Worm (Caenorhabditis elegans): ENCODE results near the gene selt-1.2.

selt-1.2 gene

ce11 chrV:10770026-10770425 lies 22.9 kb upstream of the selt-1.2 start, which contains the start of the genes D1054.1 and pas-2:
Gene D1054.1 (minus strand): TSS chrV:10770217.
Gene pas-2 (plus strand): TSS chrV:10770368.
- TF ChIP-seq lsy-2 (tag; optimal IDR thresholded peaks at IDR 0.05), result peak in 1 of 2 experiments; percentile 41
- TF ChIP-seq ceh-90 (tag; optimal IDR thresholded peaks at IDR 0.05), result no peak
- peak; percentile 54 for TF ChIP-seq lin-14 (GFP tag; optimal IDR thresholded peaks at IDR 0.05)
- peak; percentile 22 to 34 for TF ChIP-seq lin-35 (GFP tag; optimal IDR thresholded peaks at IDR 0.05)
- no peak for TF ChIP-seq grh-1 (GFP tag; IDR thresholded peaks at IDR 0.05)
- peak in 1 of 2 experiments; percentile 24 for TF ChIP-seq efl-1 (optimal IDR thresholded peaks at IDR 0.05)
- peak in 1 of 2 experiments; percentile 3 for TF ChIP-seq efl-1 (GFP tag; optimal IDR thresholded peaks at IDR 0.05 in 1 of 2)
- no peak for TF ChIP-seq mdl-1 (tag; optimal IDR thresholded peaks at IDR 0.05)
- TF ChIP-seq swsn-7 (tag; optimal IDR thresholded peaks at IDR 0.05), result no peak
- TF ChIP-seq dpl-1 (GFP tag; optimal IDR thresholded peaks at IDR 0.05), result peak in 2 of 3 experiments; percentile 1 to 37
- peak; percentile 45 for TF ChIP-seq mep-1 (tag; optimal IDR thresholded peaks at IDR 0.05)
- peak; percentile 92 for TF ChIP-seq skn-1 (tag; optimal IDR thresholded peaks at IDR 0.05)
- TF ChIP-seq nhr-77 (tag; optimal IDR thresholded peaks at IDR 0.05), result no peak
- no peak for TF ChIP-seq ceh-88 (GFP tag; IDR thresholded peaks at IDR 0.05)
- TF ChIP-seq snpc-4 (tag; optimal IDR thresholded peaks at IDR 0.05), result peak; percentile 19
- TF ChIP-seq blmp-1 (tag; optimal IDR thresholded peaks at IDR 0.05), result peak; percentile 45

- TF ChIP-seq zag-1 (tag; optimal IDR thresholded peaks at IDR 0.05) (no peak), lin-14 (GFP tag; optimal IDR thresholded peaks at IDR 0.05) (no peak), mep-1 (tag; optimal IDR thresholded peaks at IDR 0.05) (no peak), efl-1 (optimal IDR thresholded peaks at IDR 0.05) (no peak), efl-1 (GFP tag; optimal IDR thresholded peaks at IDR 0.05 in 1 of 2) (no peak), zip-4 (GFP tag; optimal IDR thresholded peaks at IDR 0.05) (no peak), ama-1 (optimal IDR thresholded peaks at IDR 0.05) (no peak), efl-3 (GFP tag; optimal IDR thresholded peaks at IDR 0.05) (no peak), swsn-7 (tag; optimal IDR thresholded peaks at IDR 0.05) (no peak), fos-1 (tag; optimal IDR thresholded peaks at IDR 0.05) (no peak), lir-3 (tag; optimal IDR thresholded peaks at IDR 0.05; ENCODE audit: poor library complexity) (no peak), aha-1 (tag; optimal IDR thresholded peaks at IDR 0.05) (no peak), egl-27 (tag; optimal IDR thresholded peaks at IDR 0.05) (no peak), C16A3.4 (tag; optimal IDR thresholded peaks at IDR 0.05) (no peak), ztf-4 (tag; optimal IDR thresholded peaks at IDR 0.05) (no peak), unc-62 (GFP tag; optimal IDR thresholded peaks at IDR 0.05) (no peak), blmp-1 (tag; optimal IDR thresholded peaks at IDR 0.05) (no peak)
Observed at ce11 chrV:10768892-10769291, 21.7 kb upstream of the selt-1.2 start.

DNA sequence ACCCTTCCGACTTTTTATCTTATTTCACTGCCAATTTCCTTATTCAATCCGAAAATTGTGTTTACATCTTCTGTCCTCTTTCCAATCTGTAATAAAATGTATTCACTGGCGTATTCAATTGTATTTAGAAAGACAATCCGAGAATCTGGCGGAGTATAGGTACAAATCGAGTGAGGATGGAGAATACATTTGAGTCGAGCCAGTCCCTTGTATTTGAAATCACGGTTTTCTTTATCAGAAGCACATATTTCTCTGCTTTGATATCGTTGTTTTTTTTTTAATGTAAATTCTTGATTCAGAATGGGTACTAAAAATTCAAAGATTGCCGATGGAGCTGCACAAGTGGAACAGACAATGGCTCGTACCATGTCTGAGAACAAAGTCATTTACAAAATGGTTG lies 16.9 kb upstream of the selt-1.2 start, which contains the start of gene ocr-1:
Gene ocr-1 (plus strand): TSS at position 301 of the 400 bp plus-strand sequence.
- TF ChIP-seq xbp-1 (tag; optimal IDR thresholded peaks at IDR 0.05) (no peak), unc-86 (tag; optimal IDR thresholded peaks at IDR 0.05) (no peak), ceh-82 (tag; optimal IDR thresholded peaks at IDR 0.05) (no peak), lin-14 (GFP tag; optimal IDR thresholded peaks at IDR 0.05) (no peak), Y116A8C.19 (tag; optimal IDR thresholded peaks at IDR 0.05; ENCODE audit: borderline replicate concordance) (no peak), unc-130 (tag; optimal IDR thresholded peaks at IDR 0.05) (no peak), aly-2 (tag; optimal IDR thresholded peaks at IDR 0.05) (no peak), sup-37 (GFP tag; optimal IDR thresholded peaks at IDR 0.05) (no peak), nhr-76 (tag; optimal IDR thresholded peaks at IDR 0.05) (no peak), nhr-11 (tag; optimal IDR thresholded peaks at IDR 0.05) (no peak)

DNA sequence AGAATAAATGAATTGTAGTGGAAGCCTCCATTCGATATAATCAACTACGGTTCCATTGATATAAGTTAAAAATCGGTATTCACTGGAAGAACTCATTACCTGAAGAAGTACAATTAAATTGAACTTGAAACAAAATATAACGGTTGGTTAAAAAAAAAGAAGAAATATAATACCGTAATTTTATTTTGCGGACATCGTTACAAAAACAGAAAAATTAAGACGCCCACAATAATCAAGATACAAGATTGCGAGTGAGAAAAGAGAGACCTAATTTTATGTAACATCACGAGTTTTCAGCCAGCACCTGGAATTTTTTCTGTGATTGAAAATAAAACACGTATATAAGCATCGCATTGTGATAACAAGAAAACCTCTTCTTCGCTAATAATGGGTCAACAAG lies 15.5 kb upstream of the selt-1.2 start, which contains the start of gene sre-6:
Gene sre-6 (minus strand): TSS at position 101 of the 400 bp plus-strand sequence.
- TF ChIP-seq lsy-2 (tag; optimal IDR thresholded peaks at IDR 0.05) (no peak), isw-1 (GFP tag; IDR thresholded peaks at IDR 0.05) (no peak), pqm-1 (tag; optimal IDR thresholded peaks at IDR 0.05) (no peak), lin-14 (GFP tag; optimal IDR thresholded peaks at IDR 0.05) (no peak), snu-23 (GFP tag; optimal IDR thresholded peaks at IDR 0.05) (no peak), nhr-20 (tag; optimal IDR thresholded peaks at IDR 0.05) (no peak), unc-30 (tag; optimal IDR thresholded peaks at IDR 0.05) (no peak), elt-2 (tag; optimal IDR thresholded peaks at IDR 0.05) (peak; percentile 26), nhr-11 (tag; optimal IDR thresholded peaks at IDR 0.05) (no peak), efl-1 (optimal IDR thresholded peaks at IDR 0.05) (no peak), efl-1 (GFP tag; optimal IDR thresholded peaks at IDR 0.05 in 1 of 2) (peak in 1 of 2 experiments; percentile 8), elt-3 (tag; optimal IDR thresholded peaks at IDR 0.05) (no peak)

Data from whole organism, L1 larva.